Fruit fly (Drosophila melanogaster) whole organism, embryonic: ENCODE data around the gene Grx5.

ENCODE experiments used
- B-H2 ChIP-seq: fragments of 200-800 bp; sonication (Bioruptor generic); optimal IDR thresholded peaks from 2 replicates; lab custom pipeline; 2018; ENCODE audit warnings: missing biosample characterization, mild to moderate bottlenecking, missing genetic modification characterization
- CG12219 ChIP-seq: fragments of 200-800 bp; sonication (Bioruptor generic); optimal IDR thresholded peaks from 3 replicates; lab custom pipeline; 2018; ENCODE audit warnings: missing biosample characterization, mild to moderate bottlenecking, missing genetic modification characterization
- CG12236 ChIP-seq: fragments of 200-800 bp; sonication (Bioruptor generic); optimal IDR thresholded peaks from 2 replicates; lab custom pipeline; 2016; ENCODE audit warnings: missing biosample characterization, missing genetic modification characterization
- CG13624 ChIP-seq: fragments of 200-800 bp; sonication (Bioruptor generic); optimal IDR thresholded peaks from 2 replicates; lab custom pipeline; 2016; ENCODE audit warnings: missing biosample characterization, missing genetic modification characterization
- CG14441 ChIP-seq: fragments of 200-800 bp; sonication (Bioruptor generic); IDR thresholded peaks from 2 replicates; pipeline ENCODE4 v1.3.6; 2022; ENCODE audit warnings: missing biosample characterization, missing genetic modification characterization
- CG17385 ChIP-seq: fragments of 200-800 bp; sonication (Bioruptor generic); optimal IDR thresholded peaks from 3 replicates; lab custom pipeline; 2018; ENCODE audit warnings: missing biosample characterization, mild to moderate bottlenecking, missing genetic modification characterization
- CG17829 ChIP-seq: fragments of 200-800 bp; optimal IDR thresholded peaks from 2 replicates; lab custom pipeline; 2019; ENCODE audit warnings: missing biosample characterization, mild to moderate bottlenecking, missing genetic modification characterization, moderate library complexity
- CG18011 ChIP-seq: fragments of 200-800 bp; sonication (Bioruptor generic); optimal IDR thresholded peaks from 2 replicates; lab custom pipeline; 2017; ENCODE audit warnings: missing biosample characterization, missing genetic modification characterization, mild to moderate bottlenecking, moderate library complexity, missing genotype
- CG18619 ChIP-seq: fragments of 200-800 bp; sonication (Bioruptor generic); optimal IDR thresholded peaks from 3 replicates; lab custom pipeline; 2017; ENCODE audit warnings: missing biosample characterization, mild to moderate bottlenecking, missing genetic modification characterization
- CG30403 ChIP-seq: fragments of 200-800 bp; sonication (Bioruptor generic); optimal IDR thresholded peaks from 3 replicates; lab custom pipeline; 2016; ENCODE audit warnings: missing biosample characterization, missing genetic modification characterization
- CG3838 ChIP-seq: fragments of 200-800 bp; sonication (Bioruptor generic); optimal IDR thresholded peaks from 3 replicates; lab custom pipeline; 2016; ENCODE audit warnings: missing biosample characterization, missing genetic modification characterization
- CG4404 ChIP-seq: fragments of 200-800 bp; sonication (Bioruptor generic); IDR thresholded peaks from 2 replicates; pipeline ENCODE4 v1.3.6; 2022; ENCODE audit warnings: missing biosample characterization, missing genetic modification characterization
- CG4820 ChIP-seq: fragments of 200-800 bp; sonication (Bioruptor generic); optimal IDR thresholded peaks from 3 replicates; lab custom pipeline; 2016; ENCODE audit warnings: missing biosample characterization, missing genetic modification characterization
- CG6175 ChIP-seq: fragments of 200-800 bp; sonication (Bioruptor generic); IDR thresholded peaks from 3 replicates; pipeline ENCODE4 v1.3.6; 2022; ENCODE audit warnings: missing biosample characterization, missing genetic modification characterization
- CG8765 ChIP-seq: fragments of 200-800 bp; sonication (Bioruptor generic); IDR thresholded peaks from 2 replicates; pipeline ENCODE4 v1.3.6; 2022; ENCODE audit warnings: missing biosample characterization, missing genetic modification characterization
- CG9437 ChIP-seq: fragments of 200-800 bp; sonication (Bioruptor generic); optimal IDR thresholded peaks from 2 replicates; lab custom pipeline; 2018; ENCODE audit warnings: missing biosample characterization, mild to moderate bottlenecking, missing genetic modification characterization
- CG9932 ChIP-seq: fragments of 200-800 bp; sonication (Bioruptor generic); IDR thresholded peaks from 2 replicates; pipeline ENCODE4 v1.3.6; 2022; ENCODE audit warnings: missing biosample characterization, missing genetic modification characterization
- Dfd ChIP-seq, 2 experiments: fragments of >200 bp; optimal IDR thresholded peaks; 2 replicates each; lab custom pipeline; 2017; ENCODE audit warnings: missing biosample characterization in 2 of 2, missing genetic modification characterization in 2 of 2
- Fer3 ChIP-seq: fragments of 200-800 bp; sonication (Bioruptor generic); optimal IDR thresholded peaks from 2 replicates; lab custom pipeline; 2018; ENCODE audit warnings: missing biosample characterization, mild to moderate bottlenecking, missing genetic modification characterization, moderate library complexity
- HLH54F ChIP-seq: fragments of 200-800 bp; sonication (Bioruptor generic); optimal IDR thresholded peaks from 3 replicates; lab custom pipeline; 2016; ENCODE audit warnings: missing biosample characterization, missing genetic modification characterization
- HmgZ ChIP-seq: fragments of 200-800 bp; sonication (Bioruptor generic); optimal IDR thresholded peaks from 2 replicates; lab custom pipeline; 2018; ENCODE audit warnings: missing biosample characterization, mild to moderate bottlenecking, missing genetic modification characterization
- Hr3 ChIP-seq: fragments of 200-800 bp; sonication (Bioruptor generic); optimal IDR thresholded peaks from 3 replicates; lab custom pipeline; 2016; ENCODE audit warnings: missing biosample characterization, missing genetic modification characterization
- Hsf ChIP-seq: fragments of 200-800 bp; sonication (Bioruptor generic); optimal IDR thresholded peaks from 3 replicates; lab custom pipeline; 2016; ENCODE audit warnings: missing biosample characterization, missing genetic modification characterization
- NFAT ChIP-seq: fragments of 200-800 bp; sonication (Bioruptor generic); IDR thresholded peaks from 2 replicates; pipeline ENCODE4 v1.3.6; 2022; ENCODE audit warnings: missing biosample characterization, missing genetic modification characterization
- Neu2 ChIP-seq: fragments of 200-800 bp; sonication (Bioruptor generic); optimal IDR thresholded peaks from 3 replicates; lab custom pipeline; 2016; ENCODE audit warnings: missing biosample characterization, missing genetic modification characterization, borderline replicate concordance
- Nf-YC ChIP-seq: fragments of 200-800 bp; optimal IDR thresholded peaks from 3 replicates; lab custom pipeline; 2019; ENCODE audit warnings: missing biosample characterization, mild to moderate bottlenecking, missing genetic modification characterization, moderate library complexity
- Oaz ChIP-seq: fragments of 200-800 bp; sonication (Bioruptor generic); IDR thresholded peaks from 2 replicates; pipeline ENCODE4 v1.3.6; 2022; ENCODE audit warnings: missing biosample characterization, missing genetic modification characterization
- Ravus ChIP-seq: fragments of 200-800 bp; sonication (Bioruptor generic); IDR thresholded peaks from 2 replicates; pipeline ENCODE4 v1.3.6; 2022; ENCODE audit warnings: missing biosample characterization, missing genetic modification characterization
- Rx ChIP-seq: fragments of 200-800 bp; sonication (Bioruptor generic); IDR thresholded peaks from 2 replicates; pipeline ENCODE4 v1.3.6; 2022; ENCODE audit warnings: missing biosample characterization, missing genetic modification characterization
- Sry-β ChIP-seq: fragments of 200-800 bp; sonication (Bioruptor generic); optimal IDR thresholded peaks from 2 replicates; lab custom pipeline; 2018; ENCODE audit warnings: missing biosample characterization, mild to moderate bottlenecking, missing genetic modification characterization, moderate library complexity
- Ssrp ChIP-seq: fragments of 200-800 bp; sonication (Bioruptor generic); optimal IDR thresholded peaks from 2 replicates; lab custom pipeline; 2018; ENCODE audit warnings: missing biosample characterization, mild to moderate bottlenecking, missing genetic modification characterization, moderate library complexity
- Xrp1 ChIP-seq: fragments of 200-800 bp; sonication (Bioruptor generic); IDR thresholded peaks from 2 replicates; pipeline ENCODE4 v1.3.6; 2022; ENCODE audit warnings: missing biosample characterization, missing genetic modification characterization
- btn ChIP-seq: fragments of 200-800 bp; sonication (Bioruptor generic); optimal IDR thresholded peaks from 2 replicates; lab custom pipeline; 2016; ENCODE audit warnings: missing biosample characterization, missing genetic modification characterization
- da ChIP-seq: fragments of 200-800 bp; sonication (Bioruptor generic); optimal IDR thresholded peaks from 2 replicates; lab custom pipeline; 2016; ENCODE audit warnings: missing biosample characterization, missing genetic modification characterization
- en ChIP-seq: fragments of 200-800 bp; sonication (Bioruptor generic); optimal IDR thresholded peaks from 2 replicates; lab custom pipeline; 2016; ENCODE audit warnings: missing biosample characterization, missing genetic modification characterization
- fd3F ChIP-seq: fragments of 200-800 bp; sonication (Bioruptor generic); optimal IDR thresholded peaks from 2 replicates; lab custom pipeline; 2018; ENCODE audit warnings: missing biosample characterization, mild to moderate bottlenecking, missing genetic modification characterization, moderate library complexity
- fd64A ChIP-seq: fragments of 200-800 bp; sonication (Bioruptor generic); optimal IDR thresholded peaks from 3 replicates; lab custom pipeline; 2018; ENCODE audit warnings: missing biosample characterization, mild to moderate bottlenecking, missing genetic modification characterization
- gem ChIP-seq: fragments of 200-800 bp; sonication (Bioruptor generic); optimal IDR thresholded peaks from 2 replicates; lab custom pipeline; 2019; ENCODE audit warnings: missing biosample characterization, mild to moderate bottlenecking, missing genetic modification characterization, moderate library complexity
- gfzf ChIP-seq: fragments of 200-800 bp; sonication (Bioruptor generic); optimal IDR thresholded peaks from 2 replicates; lab custom pipeline; 2016; ENCODE audit warnings: missing biosample characterization, mild to moderate bottlenecking, missing genetic modification characterization, moderate library complexity
- gt ChIP-seq: fragments of 200-800 bp; sonication (Bioruptor generic); IDR thresholded peaks from 2 replicates; pipeline ENCODE4 v1.3.6; 2022; ENCODE audit warnings: missing biosample characterization, missing genetic modification characterization
- ham ChIP-seq: fragments of 200-800 bp; sonication (Bioruptor generic); IDR thresholded peaks from 2 replicates; pipeline ENCODE4 v1.3.6; 2022; ENCODE audit warnings: missing biosample characterization, missing genetic modification characterization
- her ChIP-seq: fragments of 200-800 bp; sonication (Bioruptor generic); optimal IDR thresholded peaks from 2 replicates; lab custom pipeline; 2016; ENCODE audit warnings: missing biosample characterization, missing genetic modification characterization
- ken ChIP-seq: fragments of 200-800 bp; sonication (Bioruptor generic); IDR thresholded peaks from 3 replicates; pipeline ENCODE4 v1.3.6; 2022; ENCODE audit warnings: missing biosample characterization, missing genetic modification characterization
- lilli ChIP-seq: fragments of 200-800 bp; sonication (Bioruptor generic); optimal IDR thresholded peaks from 3 replicates; lab custom pipeline; 2016; ENCODE audit warnings: missing biosample characterization, missing genetic modification characterization
- luna ChIP-seq: fragments of 200-800 bp; sonication (Bioruptor generic); optimal IDR thresholded peaks from 2 replicates; lab custom pipeline; 2016; ENCODE audit warnings: missing biosample characterization, missing genetic modification characterization
- nerfin-2 ChIP-seq: fragments of 200-800 bp; sonication (Bioruptor generic); IDR thresholded peaks from 2 replicates; pipeline ENCODE4 v1.3.6; 2022; ENCODE audit warnings: missing biosample characterization, missing genetic modification characterization; ENCODE audit not compliant: partially characterized antibody
- scrt ChIP-seq: fragments of 200-800 bp; sonication (Bioruptor generic); optimal IDR thresholded peaks from 2 replicates; lab custom pipeline; 2018; ENCODE audit warnings: missing biosample characterization, mild to moderate bottlenecking, missing genetic modification characterization, moderate library complexity
- sd ChIP-seq: fragments of 200-800 bp; sonication (Bioruptor generic); optimal IDR thresholded peaks from 3 replicates; lab custom pipeline; 2018; ENCODE audit warnings: missing biosample characterization, mild to moderate bottlenecking, missing genetic modification characterization, moderate library complexity
- slbo ChIP-seq: fragments of 200-800 bp; sonication (Bioruptor generic); IDR thresholded peaks from 2 replicates; pipeline ENCODE4 v1.3.6; 2022; ENCODE audit warnings: missing biosample characterization, missing genetic modification characterization
- tap ChIP-seq: fragments of 200-800 bp; optimal IDR thresholded peaks from 3 replicates; lab custom pipeline; 2019; ENCODE audit warnings: missing biosample characterization, mild to moderate bottlenecking, missing genetic modification characterization, moderate library complexity
- wor ChIP-seq: fragments of 200-800 bp; sonication (Bioruptor generic); IDR thresholded peaks from 2 replicates; pipeline ENCODE4 v1.3.6; 2022; ENCODE audit warnings: missing biosample characterization, missing genetic modification characterization

The Grx5 gene

DNA sequence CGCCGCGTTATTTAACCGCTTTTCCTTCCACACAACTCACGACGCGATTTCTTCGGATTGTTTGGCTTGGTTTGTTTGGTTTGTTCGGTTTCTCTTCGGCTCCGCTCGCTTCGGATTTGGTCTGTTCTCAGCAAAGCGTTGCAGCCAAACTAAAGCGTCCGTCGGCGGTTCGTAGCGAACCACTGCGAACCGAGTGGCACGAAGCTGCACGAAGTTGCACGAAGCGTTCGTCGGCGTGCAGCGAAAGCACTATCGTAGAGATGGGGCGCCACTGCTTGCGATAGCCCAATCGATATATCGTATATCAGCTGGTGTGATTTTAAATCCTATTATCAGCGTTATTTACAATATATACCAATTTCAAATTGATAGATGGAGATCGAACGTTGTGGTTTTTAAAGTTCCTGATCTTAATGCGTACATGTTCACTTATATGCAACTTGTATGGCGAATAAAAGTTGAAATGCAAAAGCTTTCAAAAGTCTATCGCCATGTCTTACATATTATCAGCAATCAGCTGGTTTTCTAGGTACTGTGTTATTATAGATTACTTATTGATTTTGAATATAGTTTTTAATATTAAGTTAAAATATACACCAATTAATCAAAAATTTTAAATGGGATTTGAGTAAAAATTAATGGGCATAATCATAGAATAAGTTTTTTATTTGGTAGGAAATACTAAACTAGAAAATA is 11.9 kb downstream of the Grx5 start, which contains the start of gene rut (continued):
- TF ChIP-seq btn (GFP tag; lab: Kevin White, UChicago) (no peak), CG17385 (GFP tag; lab: Kevin White, UChicago) (no peak), HmgZ (tag; lab: Kevin White, UChicago) (peak; percentile 15), wor (no peak), ham (GFP tag; lab: Robert Waterston, UW) (no peak), Ssrp (no peak), NFAT (GFP tag; lab: Robert Waterston, UW) (peak; percentile 39; the same call in 1 of the 2 replicates), HLH54F (GFP tag; lab: Kevin White, UChicago) (peak; percentile 23), her (GFP tag; lab: Kevin White, UChicago) (no peak), gem (tag; lab: Kevin White, UChicago) (no peak), tap (tag; lab: Kevin White, UChicago) (no peak), nerfin-2 (GFP tag; lab: Robert Waterston, UW) (peak; percentile 84), CG14441 (GFP tag; lab: Robert Waterston, UW) (0 out of 2 replicates have a peak, but pooled peaks have one; percentile 19), Ravus (GFP tag; lab: Robert Waterston, UW) (no peak), Xrp1 (GFP tag; lab: Robert Waterston, UW) (no peak), en (GFP tag; lab: Kevin White, UChicago) (no peak), Nf-YC (tag; lab: Kevin White, UChicago) (no peak), CG12236 (GFP tag; lab: Kevin White, UChicago) (no peak), CG13624 (peak; percentile 60), fd64A (GFP tag; lab: Kevin White, UChicago) (no peak), CG9437 (GFP tag; lab: Kevin White, UChicago) (no peak), Hr3 (GFP tag; lab: Kevin White, UChicago) (no peak), CG4820 (no peak), CG18011 (no peak), B-H2 (GFP tag; lab: Kevin White, UChicago) (peak; percentile 33), luna (no peak), CG30403 (no peak), da (GFP tag; lab: Kevin White, UChicago) (no peak), scrt (GFP tag; lab: Kevin White, UChicago) (no peak), Dfd (GFP tag; optimal IDR thresholded peaks at IDR 0.05; lab: Kevin White, UChicago) (no peak), CG4404 (GFP tag; lab: Robert Waterston, UW) (no peak), CG3838 (no peak), CG6175 (peak; percentile 95), lilli (GFP tag; lab: Kevin White, UChicago) (no peak), ken (GFP tag; lab: Robert Waterston, UW) (no peak), gt (GFP tag; lab: Robert Waterston, UW) (no peak), fd3F (GFP tag; lab: Kevin White, UChicago) (no peak), CG9932 (GFP tag; lab: Robert Waterston, UW) (peak; percentile 78), sd (no peak), Sry-β (GFP tag; lab: Kevin White, UChicago) (no peak), CG17829 (tag; lab: Kevin White, UChicago) (peak; percentile 3), CG8765 (GFP tag; lab: Robert Waterston, UW) (no peak), gfzf (GFP tag; lab: Kevin White, UChicago) (peak; percentile 45), Neu2 (GFP tag; lab: Kevin White, UChicago) (no peak), Hsf (no peak), Fer3 (tag; lab: Kevin White, UChicago) (no peak), slbo (peak; percentile 50; the same call in 1 of the 2 replicates), CG12219 (GFP tag; lab: Kevin White, UChicago) (no peak), CG18619 (no peak), Oaz (GFP tag; lab: Robert Waterston, UW) (no peak), Rx (GFP tag; lab: Robert Waterston, UW) (no peak)
